Worm (Caenorhabditis elegans): ENCODE results near the gene ztf-1.

- no peak for TF ChIP-seq ceh-9 (tag; optimal IDR thresholded peaks at IDR 0.05)
- TF ChIP-seq nhr-76 (tag; optimal IDR thresholded peaks at IDR 0.05) = no peak
- TF ChIP-seq tbx-2 (tag; optimal IDR thresholded peaks at IDR 0.05) = no peak
- no peak for TF ChIP-seq fkh-10 (GFP tag; optimal IDR thresholded peaks at IDR 0.05)
- TF ChIP-seq fkh-2 (tag; optimal IDR thresholded peaks at IDR 0.05) = no peak
- TF ChIP-seq aly-2 (tag; optimal IDR thresholded peaks at IDR 0.05) = no peak
- no peak for TF ChIP-seq ztf-11 (tag; optimal IDR thresholded peaks at IDR 0.05)
- TF ChIP-seq elt-3 (tag; optimal IDR thresholded peaks at IDR 0.05) = no peak
- no peak for TF ChIP-seq ztf-4 (tag; optimal IDR thresholded peaks at IDR 0.05)
- TF ChIP-seq unc-62 (GFP tag; optimal IDR thresholded peaks at IDR 0.05) = no peak
- TF ChIP-seq nhr-28 (tag; optimal IDR thresholded peaks at IDR 0.05) = no peak
Measured at ce11 chrIII:8788690-8789089, 3.5 kb downstream of the ztf-1 start.
